Worm (Caenorhabditis elegans) whole organism, L4/young adult: ENCODE results near the gene B0507.3.

Source experiments
- W03F9.2 ChIP-seq: fragments of 150-350 bp; optimal IDR thresholded peaks from 2 replicates; lab custom pipeline; 2014; ENCODE audit warnings: missing biosample characterization, missing genetic modification characterization
- him-1 ChIP-seq: sonication (generic microtip); optimal IDR thresholded peaks from 2 replicates; lab custom pipeline; 2016; ENCODE audit warnings: missing genotype, missing genetic modification reagents, missing genetic modification characterization, missing compliant biosample characterization

DNA sequence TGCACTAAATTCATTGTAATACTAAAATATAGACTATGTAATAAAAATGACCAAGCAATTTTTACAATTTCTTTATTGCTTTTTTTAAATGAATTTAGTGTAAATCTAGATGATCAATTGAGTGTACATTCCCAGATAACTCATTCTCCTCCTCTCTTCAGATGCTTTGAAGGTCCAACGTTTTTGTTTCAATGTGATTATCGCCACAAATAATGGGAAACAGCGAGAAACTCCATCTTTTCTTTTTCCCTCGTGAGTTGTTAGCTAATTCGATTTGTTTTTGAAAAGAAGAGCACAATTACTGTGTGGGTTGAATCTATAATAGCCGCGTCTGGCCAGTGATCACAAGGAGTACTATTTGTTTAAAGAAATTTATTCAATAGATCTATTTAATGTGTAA, 36.3 kb downstream of the B0507.3 start:
- TF ChIP-seq him-1 (tag; lab: Kevin White, UChicago) (no peak), W03F9.2 (no peak)
